Worm (Caenorhabditis elegans) whole organism, L2 larva: Measurements from ENCODE around the gene D2023.1.

Experiments used
- mdl-1 ChIP-seq, 2 experiments: fragments of 150-350 bp in 1 of 2; sonication (generic microtip) in 1 of 2; optimal IDR thresholded peaks; 2 replicates each; lab custom pipeline; 2017; ENCODE audit warnings: missing biosample characterization in 2 of 2, missing genetic modification characterization in 2 of 2
- nhr-6 ChIP-seq: fragments of 150-350 bp; optimal IDR thresholded peaks from 2 replicates; lab custom pipeline; 2014; ENCODE audit warnings: missing biosample characterization, missing genetic modification characterization
- snpc-4 ChIP-seq: fragments of 150-350 bp; optimal IDR thresholded peaks from 2 replicates; lab custom pipeline; 2014; ENCODE audit warnings: missing biosample characterization, missing genetic modification characterization
- unc-62 ChIP-seq: fragments of 150-350 bp; optimal IDR thresholded peaks from 2 replicates; lab custom pipeline; 2014; ENCODE audit warnings: missing biosample characterization, missing genetic modification reagents, missing genetic modification characterization

DNA sequence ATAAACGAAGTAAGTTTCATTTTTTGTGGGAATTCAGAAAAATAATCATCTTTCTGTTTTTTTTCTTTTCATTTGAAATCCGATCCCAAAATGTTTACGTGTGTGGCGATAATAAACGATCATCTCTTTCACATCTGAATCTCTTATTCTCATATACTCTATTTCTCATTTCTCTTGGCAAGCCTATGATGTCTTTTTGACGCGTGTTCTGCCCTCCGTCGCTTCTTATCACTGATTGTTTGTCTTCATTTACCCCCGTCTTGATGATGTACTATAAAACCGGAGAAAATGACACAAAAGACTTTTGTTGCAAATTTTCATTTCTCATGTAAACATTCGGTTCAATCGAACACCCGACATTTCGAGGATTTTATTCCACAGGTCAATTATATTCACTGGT is 11.5 kb upstream of the D2023.1 start:
- TF ChIP-seq mdl-1 (tag; optimal IDR thresholded peaks at IDR 0.05; lab: Kevin White, UChicago) (no peak), snpc-4 (tag; lab: Kevin White, UChicago) (no peak), unc-62 (no peak), nhr-6 (tag; lab: Kevin White, UChicago) (no peak)
